Comparison of ENCODE assay signal across 3 worm cellular contexts in the genomic region with DNA sequence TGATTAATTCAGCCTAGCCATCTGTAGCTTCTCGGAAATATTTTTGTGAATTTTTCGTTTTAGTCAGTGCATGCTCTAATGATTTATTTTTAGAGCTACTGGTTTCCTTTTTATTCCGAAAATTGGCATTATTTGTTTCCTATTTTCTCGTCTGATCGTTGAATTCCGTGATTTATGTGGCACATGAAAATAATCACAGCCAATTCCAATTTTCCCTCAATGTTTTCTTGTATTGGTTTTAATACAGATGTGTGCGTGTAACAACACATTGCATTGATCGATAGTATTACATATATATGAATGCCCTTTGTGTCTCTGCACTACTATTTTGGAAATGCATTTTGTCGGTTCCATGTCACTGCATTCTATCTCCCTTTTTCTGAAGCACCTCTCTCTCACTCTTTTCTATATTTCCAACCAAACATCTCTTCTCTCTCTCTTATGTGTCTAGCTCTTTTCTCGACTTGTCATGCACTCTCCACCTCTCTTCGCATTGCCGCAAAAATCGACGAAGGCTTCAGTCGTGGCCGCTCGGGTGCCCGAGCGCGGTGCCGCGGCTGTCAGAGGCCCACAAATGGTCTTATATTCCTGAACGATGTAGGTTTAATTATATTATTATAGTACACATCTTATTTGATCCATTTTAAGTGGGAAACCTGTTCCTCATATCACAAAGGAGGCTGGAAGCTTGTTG.
TF ChIP-seq lines count a peak whose summit lies in the region.

No protein-coding gene starts in this region.

TF ChIP-seq in whole organism, L1 larva, 84 proteins besides CTCF, POLR2A, EP300 and RAD21 (continued from another document):
- TF ChIP-seq aly-2 (tag; optimal IDR thresholded peaks at IDR 0.05; lab: Kevin White, UChicago) (no peak), efl-3 (GFP tag; optimal IDR thresholded peaks at IDR 0.05; lab: Kevin White, UChicago) (no peak), nhr-85 (tag; lab: Kevin White, UChicago) (no peak), aha-1 (tag; optimal IDR thresholded peaks at IDR 0.05; lab: Kevin White, UChicago) (no peak), ceh-82 (tag; optimal IDR thresholded peaks at IDR 0.05; lab: Kevin White, UChicago) (peak in 1 of 3 experiments; percentile 41), zag-1 (tag; optimal IDR thresholded peaks at IDR 0.05; lab: Kevin White, UChicago) (peak; percentile 37), ceh-63 (GFP tag; optimal IDR thresholded peaks at IDR 0.05; lab: Kevin White, UChicago) (no peak), fkh-4 (tag; optimal IDR thresholded peaks at IDR 0.05; lab: Kevin White, UChicago; ENCODE audit: borderline replicate concordance) (peak; percentile 78), fkh-8 (tag; optimal IDR thresholded peaks at IDR 0.05; lab: Kevin White, UChicago) (peak; percentile 32)

TF ChIP-seq in whole organism, L2 larva, 48 proteins besides CTCF, POLR2A, EP300 and RAD21 (continued from another document):
- TF ChIP-seq sem-4 (tag; optimal IDR thresholded peaks at IDR 0.05; lab: Kevin White, UChicago), result peak; percentile 23
- TF ChIP-seq Y55F3AM.14 (GFP tag; optimal IDR thresholded peaks at IDR 0.05; lab: Kevin White, UChicago), result no peak
- no peak for TF ChIP-seq elt-3 (tag; optimal IDR thresholded peaks at IDR 0.05; lab: Kevin White, UChicago)
- no peak for TF ChIP-seq peb-1 (tag; optimal IDR thresholded peaks at IDR 0.05; lab: Kevin White, UChicago)
- TF ChIP-seq ZK546.5 (tag; optimal IDR thresholded peaks at IDR 0.05; lab: Kevin White, UChicago), result no peak
- peak; percentile 6 for TF ChIP-seq fos-1 (tag; optimal IDR thresholded peaks at IDR 0.05; lab: Kevin White, UChicago)
- no peak for TF ChIP-seq dmd-4 (tag; optimal IDR thresholded peaks at IDR 0.05; lab: Kevin White, UChicago)
- TF ChIP-seq ama-1 (optimal IDR thresholded peaks at IDR 0.05; lab: Kevin White, UChicago), result peak; percentile 82
- TF ChIP-seq ceh-82 (tag; optimal IDR thresholded peaks at IDR 0.05; lab: Kevin White, UChicago), result no peak
- TF ChIP-seq R02D3.7 (tag; optimal IDR thresholded peaks at IDR 0.05; lab: Kevin White, UChicago), result no peak
- TF ChIP-seq mab-5 (tag; optimal IDR thresholded peaks at IDR 0.05; lab: Kevin White, UChicago), result no peak

TF ChIP-seq in whole organism, L3 larva, 47 proteins besides CTCF, POLR2A, EP300 and RAD21 (continued from another document):
- no peak for TF ChIP-seq lin-15B (tag; optimal IDR thresholded peaks at IDR 0.05; lab: Kevin White, UChicago)
- peak; percentile 32 for TF ChIP-seq pqm-1 (tag; optimal IDR thresholded peaks at IDR 0.05; lab: Kevin White, UChicago)
- no peak for TF ChIP-seq R02D3.7 (tag; optimal IDR thresholded peaks at IDR 0.05; lab: Kevin White, UChicago)
- no peak for TF ChIP-seq jun-1 (tag; optimal IDR thresholded peaks at IDR 0.05; lab: Kevin White, UChicago)
- TF ChIP-seq ceh-82 (tag; optimal IDR thresholded peaks at IDR 0.05; lab: Kevin White, UChicago), result no peak
- TF ChIP-seq elt-1 (tag; optimal IDR thresholded peaks at IDR 0.05; lab: Kevin White, UChicago), result no peak
- no peak for TF ChIP-seq nhr-11 (tag; optimal IDR thresholded peaks at IDR 0.05; lab: Kevin White, UChicago)
- TF ChIP-seq nhr-43 (tag; optimal IDR thresholded peaks at IDR 0.05; lab: Kevin White, UChicago; ENCODE audit: poor library complexity, severe bottlenecking), result peak; percentile 13
